Worm (Caenorhabditis elegans) whole organism, late embryonic: ENCODE results near the gene Y105C5A.508.
"Not testable (repeated sequence)": the region's sequence is repeated elsewhere in the genome, so short reads cannot be mapped to it uniquely, and the experiment has no call there.

ENCODE experiments used
- ama-1 ChIP-seq: fragments of 150-350 bp; optimal IDR thresholded peaks from 2 replicates; lab custom pipeline; 2014
- hlh-13 ChIP-seq: fragments of 200-800 bp; sonication (Bioruptor generic); optimal IDR thresholded peaks from 2 replicates; lab custom pipeline; 2018; ENCODE audit warnings: mild to moderate bottlenecking, missing genetic modification characterization, missing compliant biosample characterization
- nhr-11 ChIP-seq: fragments of 150-350 bp; optimal IDR thresholded peaks from 2 replicates; lab custom pipeline; 2014; ENCODE audit warnings: missing biosample characterization, missing genetic modification characterization

ce11 chrIV:15590397-15590796, 6.7 kb downstream of the Y105C5A.508 start, which contains the start of gene abu-5:
- not testable (repeated sequence) for TF ChIP-seq nhr-11; hlh-13; ama-1 (lab: Kevin White, UChicago)
